Fruit fly (Drosophila melanogaster) whole organism, embryonic: ENCODE measurements around the gene Dlc90F.
A peak's percentile ranks its signal among the peaks of the same experiment; 100 is the strongest.

ENCODE experiments used
- BEAF-32 ChIP-seq: fragments of 200-800 bp; sonication (Bioruptor generic); optimal IDR thresholded peaks from 3 replicates; lab custom pipeline; 2017; ENCODE audit warnings: missing biosample characterization, missing genetic modification characterization, mild to moderate bottlenecking, moderate library complexity, missing genetic modification reagents
- Bgb ChIP-seq: fragments of 200-800 bp; sonication (Bioruptor generic); IDR thresholded peaks from 2 replicates; pipeline ENCODE4 v1.3.6; 2022; ENCODE audit warnings: missing biosample characterization, missing genetic modification characterization; ENCODE audit not compliant: partially characterized antibody
- CG10267 ChIP-seq: fragments of 200-800 bp; sonication (Bioruptor generic); optimal IDR thresholded peaks from 2 replicates; lab custom pipeline; 2018; ENCODE audit warnings: missing biosample characterization, mild to moderate bottlenecking, missing genetic modification characterization, moderate library complexity
- CG11093 ChIP-seq: fragments of 200-800 bp; sonication (Bioruptor generic); IDR thresholded peaks from 3 replicates; pipeline ENCODE4 v1.3.6; 2022; ENCODE audit warnings: missing biosample characterization, missing genetic modification characterization
- CG11247 ChIP-seq: fragments of 200-800 bp; sonication (Bioruptor generic); IDR thresholded peaks from 2 replicates; pipeline ENCODE4 v1.3.6; 2022; ENCODE audit warnings: missing biosample characterization, missing genetic modification characterization
- CG11695 ChIP-seq: fragments of 200-800 bp; sonication (Bioruptor generic); IDR thresholded peaks from 3 replicates; pipeline ENCODE4 v1.3.6; 2022; ENCODE audit warnings: missing biosample characterization, missing genetic modification characterization
- CG12659 ChIP-seq: fragments of 200-800 bp; sonication (Bioruptor generic); optimal IDR thresholded peaks from 3 replicates; lab custom pipeline; 2017; ENCODE audit warnings: mild to moderate bottlenecking, missing biosample characterization, missing genetic modification reagents, missing genetic modification characterization
- CG13287 ChIP-seq: fragments of 200-800 bp; sonication (Bioruptor generic); IDR thresholded peaks from 2 replicates; pipeline ENCODE4 v1.3.6; 2022; ENCODE audit warnings: missing biosample characterization, missing genetic modification characterization; ENCODE audit not compliant: partially characterized antibody
- CG14014 ChIP-seq: fragments of 200-800 bp; sonication (Bioruptor generic); IDR thresholded peaks from 2 replicates; pipeline ENCODE4 v1.3.6; 2022; ENCODE audit warnings: missing biosample characterization, missing genetic modification characterization
- CG14710 ChIP-seq: fragments of 200-800 bp; sonication (Bioruptor generic); optimal IDR thresholded peaks from 3 replicates; lab custom pipeline; 2019; ENCODE audit warnings: missing biosample characterization, mild to moderate bottlenecking, missing genetic modification characterization, moderate library complexity
- CG14965 ChIP-seq: fragments of 200-800 bp; sonication (Bioruptor generic); optimal IDR thresholded peaks from 2 replicates; lab custom pipeline; 2016; ENCODE audit warnings: missing biosample characterization, missing genetic modification characterization, borderline replicate concordance
- CG16813 ChIP-seq: fragments of 200-800 bp; sonication (Bioruptor generic); IDR thresholded peaks from 3 replicates; pipeline ENCODE4 v1.3.6; 2022; ENCODE audit warnings: missing biosample characterization, missing genetic modification characterization; ENCODE audit not compliant: partially characterized antibody
- CG16863 ChIP-seq: fragments of 200-800 bp; sonication (Bioruptor generic); optimal IDR thresholded peaks from 3 replicates; lab custom pipeline; 2016; ENCODE audit warnings: missing biosample characterization, missing genetic modification characterization
- CG17328 ChIP-seq: fragments of 200-800 bp; sonication (Bioruptor generic); IDR thresholded peaks from 2 replicates; pipeline ENCODE4 v1.3.6; 2022; ENCODE audit warnings: missing biosample characterization, missing genetic modification characterization
- CG2116 ChIP-seq: fragments of 200-800 bp; sonication (Bioruptor generic); optimal IDR thresholded peaks from 3 replicates; lab custom pipeline; 2018; ENCODE audit warnings: missing biosample characterization, mild to moderate bottlenecking, missing genetic modification characterization
- CG2889 ChIP-seq: fragments of 200-800 bp; sonication (Bioruptor generic); IDR thresholded peaks from 3 replicates; pipeline ENCODE4 v1.3.6; 2022; ENCODE audit warnings: missing biosample characterization, missing genetic modification characterization
- CG5180 ChIP-seq: fragments of 200-800 bp; sonication (Bioruptor generic); optimal IDR thresholded peaks from 3 replicates; lab custom pipeline; 2017; ENCODE audit warnings: missing biosample characterization, missing genetic modification characterization, mild to moderate bottlenecking, moderate library complexity, missing genetic modification reagents
- CG6175 ChIP-seq: fragments of 200-800 bp; sonication (Bioruptor generic); IDR thresholded peaks from 3 replicates; pipeline ENCODE4 v1.3.6; 2022; ENCODE audit warnings: missing biosample characterization, missing genetic modification characterization
- CG7786 ChIP-seq: fragments of 200-800 bp; sonication (Bioruptor generic); optimal IDR thresholded peaks from 2 replicates; lab custom pipeline; 2016; ENCODE audit warnings: missing biosample characterization, missing genetic modification characterization
- CG8281 ChIP-seq: fragments of 200-800 bp; sonication (Bioruptor generic); optimal IDR thresholded peaks from 2 replicates; lab custom pipeline; 2018; ENCODE audit warnings: missing biosample characterization, mild to moderate bottlenecking, missing genetic modification characterization, moderate library complexity
- Chrac-16 ChIP-seq: fragments of 200-800 bp; sonication (Bioruptor generic); optimal IDR thresholded peaks from 3 replicates; lab custom pipeline; 2016; ENCODE audit warnings: missing biosample characterization, missing genetic modification characterization
- Dp ChIP-seq: fragments of 200-800 bp; sonication (Bioruptor generic); optimal IDR thresholded peaks from 2 replicates; lab custom pipeline; 2018; ENCODE audit warnings: missing biosample characterization, mild to moderate bottlenecking, missing genetic modification characterization, moderate library complexity
- Dref ChIP-seq: fragments of 200-800 bp; sonication (Bioruptor generic); IDR thresholded peaks from 2 replicates; pipeline ENCODE4 v1.3.6; 2022; ENCODE audit warnings: missing biosample characterization, missing genetic modification characterization
- E2f1 ChIP-seq: fragments of 200-800 bp; sonication (Bioruptor generic); IDR thresholded peaks from 2 replicates; pipeline ENCODE4 v1.3.6; 2022; ENCODE audit warnings: missing biosample characterization, missing genetic modification characterization
- E2f2 ChIP-seq: fragments of 200-800 bp; sonication (Bioruptor generic); IDR thresholded peaks from 2 replicates; pipeline ENCODE4 v1.3.6; 2022; ENCODE audit warnings: missing biosample characterization, missing genetic modification characterization
- Fer2 ChIP-seq: fragments of 200-800 bp; sonication (Bioruptor generic); optimal IDR thresholded peaks from 2 replicates; lab custom pipeline; 2018; ENCODE audit warnings: missing biosample characterization, mild to moderate bottlenecking, missing genetic modification characterization, moderate library complexity
- H15 ChIP-seq: fragments of 200-800 bp; sonication (Bioruptor generic); IDR thresholded peaks from 3 replicates; pipeline ENCODE4 v1.3.6; 2022; ENCODE audit warnings: missing biosample characterization, missing genetic modification characterization
- Hmr ChIP-seq: fragments of 200-800 bp; sonication (Bioruptor generic); optimal IDR thresholded peaks from 3 replicates; lab custom pipeline; 2017; ENCODE audit warnings: mild to moderate bottlenecking, missing biosample characterization, missing genetic modification reagents, missing genetic modification characterization
- MBD-R2 ChIP-seq: fragments of 200-800 bp; sonication (Bioruptor generic); IDR thresholded peaks from 2 replicates; pipeline ENCODE4 v1.3.6; 2022; ENCODE audit warnings: missing biosample characterization, missing genetic modification characterization
- MESR4 ChIP-seq: fragments of 200-800 bp; sonication (Bioruptor generic); optimal IDR thresholded peaks from 2 replicates; lab custom pipeline; 2018; ENCODE audit warnings: missing biosample characterization, mild to moderate bottlenecking, missing genetic modification characterization, moderate library complexity
- Med ChIP-seq: fragments of 200-800 bp; sonication (Bioruptor generic); peaks from one replicate; lab custom pipeline; 2016; ENCODE audit warnings: missing biosample characterization, missing genetic modification characterization, mild to moderate bottlenecking, inconsistent platforms, moderate library complexity
- Opbp ChIP-seq: fragments of 200-800 bp; sonication (Bioruptor generic); IDR thresholded peaks from 3 replicates; pipeline ENCODE4 v1.3.6; 2022; ENCODE audit warnings: missing biosample characterization, missing genetic modification characterization; ENCODE audit not compliant: partially characterized antibody
- Scr ChIP-seq: fragments of 200-800 bp; sonication (Bioruptor generic); IDR thresholded peaks from 2 replicates; pipeline ENCODE4 v1.3.6; 2022; ENCODE audit warnings: missing biosample characterization, missing genetic modification characterization; ENCODE audit not compliant: partially characterized antibody
- Sry-β ChIP-seq: fragments of 200-800 bp; sonication (Bioruptor generic); optimal IDR thresholded peaks from 2 replicates; lab custom pipeline; 2018; ENCODE audit warnings: missing biosample characterization, mild to moderate bottlenecking, missing genetic modification characterization, moderate library complexity
- ase ChIP-seq: fragments of 200-800 bp; sonication (Bioruptor generic); IDR thresholded peaks from 3 replicates; pipeline ENCODE4 v1.3.6; 2022; ENCODE audit warnings: missing biosample characterization, missing genetic modification characterization
- az2 ChIP-seq: fragments of 200-800 bp; sonication (Bioruptor generic); optimal IDR thresholded peaks from 3 replicates; lab custom pipeline; 2016; ENCODE audit warnings: missing biosample characterization, missing genetic modification characterization
- esg ChIP-seq: fragments of 200-800 bp; sonication (Bioruptor generic); conservative IDR thresholded peaks from 2 replicates; pipeline ENCODE4 v1.3.6; 2022; ENCODE audit warnings: missing biosample characterization, missing genetic modification characterization
- eve ChIP-seq, 2 experiments: fragments of >200 bp; optimal IDR thresholded peaks; 2 replicates each; lab custom pipeline; 2017; ENCODE audit warnings: missing biosample characterization in 2 of 2, missing genetic modification characterization in 2 of 2
- eyg ChIP-seq: fragments of 200-800 bp; sonication (Bioruptor generic); optimal IDR thresholded peaks from 3 replicates; lab custom pipeline; 2016; ENCODE audit warnings: missing biosample characterization, missing genetic modification characterization
- fd102C ChIP-seq: fragments of 200-800 bp; sonication (Bioruptor generic); optimal IDR thresholded peaks from 2 replicates; lab custom pipeline; 2018; ENCODE audit warnings: missing biosample characterization, mild to moderate bottlenecking, missing genetic modification characterization, moderate library complexity
- mld ChIP-seq: fragments of 200-800 bp; sonication (Bioruptor generic); IDR thresholded peaks from 3 replicates; pipeline ENCODE4 v1.3.6; 2022; ENCODE audit warnings: missing biosample characterization, missing genetic modification characterization; ENCODE audit not compliant: partially characterized antibody
- nau ChIP-seq: fragments of 200-800 bp; sonication (Bioruptor generic); optimal IDR thresholded peaks from 3 replicates; lab custom pipeline; 2017; ENCODE audit warnings: missing biosample characterization, mild to moderate bottlenecking, missing genetic modification characterization, missing genetic modification reagents
- nerfin-2 ChIP-seq: fragments of 200-800 bp; sonication (Bioruptor generic); IDR thresholded peaks from 2 replicates; pipeline ENCODE4 v1.3.6; 2022; ENCODE audit warnings: missing biosample characterization, missing genetic modification characterization; ENCODE audit not compliant: partially characterized antibody
- nmo ChIP-seq: fragments of 200-800 bp; sonication (Bioruptor generic); optimal IDR thresholded peaks from 2 replicates; lab custom pipeline; 2018; ENCODE audit warnings: missing biosample characterization, mild to moderate bottlenecking, missing genetic modification characterization, moderate library complexity
- pum ChIP-seq: fragments of 200-800 bp; sonication (Bioruptor generic); optimal IDR thresholded peaks from 2 replicates; lab custom pipeline; 2016; ENCODE audit warnings: missing biosample characterization, missing genetic modification characterization
- pzg ChIP-seq: fragments of 200-800 bp; sonication (Bioruptor generic); optimal IDR thresholded peaks from 3 replicates; lab custom pipeline; 2018; ENCODE audit warnings: missing biosample characterization, mild to moderate bottlenecking, missing genetic modification characterization, moderate library complexity
- ranshi ChIP-seq: fragments of 200-800 bp; sonication (Bioruptor generic); IDR thresholded peaks from 2 replicates; pipeline ENCODE4 v1.3.6; 2022; ENCODE audit warnings: missing biosample characterization, missing genetic modification characterization
- shn ChIP-seq: fragments of 200-800 bp; sonication (Bioruptor generic); optimal IDR thresholded peaks from 3 replicates; lab custom pipeline; 2016; ENCODE audit warnings: missing biosample characterization, missing genetic modification characterization
- stwl ChIP-seq: fragments of 200-800 bp; sonication (Bioruptor generic); optimal IDR thresholded peaks from 3 replicates; lab custom pipeline; 2018; ENCODE audit warnings: missing biosample characterization, mild to moderate bottlenecking, missing genetic modification characterization, moderate library complexity
- tgo ChIP-seq: fragments of 200-800 bp; sonication (Bioruptor generic); IDR thresholded peaks from 3 replicates; pipeline ENCODE4 v1.3.6; 2022; ENCODE audit warnings: missing biosample characterization, missing genetic modification characterization
- trem ChIP-seq: fragments of 200-800 bp; optimal IDR thresholded peaks from 3 replicates; lab custom pipeline; 2019; ENCODE audit warnings: missing biosample characterization, mild to moderate bottlenecking, missing genetic modification characterization, moderate library complexity

Dlc90F gene

dm6 chr3R:18252578-18252977 is 46.5 kb upstream of the Dlc90F start, which contains the start of gene CG12320 (continued):
- 0 out of 2 replicates have a peak, but pooled peaks have one; percentile 25 for TF ChIP-seq Scr
- TF ChIP-seq Opbp, result 0 out of 3 replicates have a peak, but pooled peaks have one; percentile 28
- peak; percentile 42; the same call in 1 of the 2 replicates for TF ChIP-seq CG13287 (GFP tag; lab: Robert Waterston, UW)
- TF ChIP-seq E2f2 (GFP tag; lab: Robert Waterston, UW), result peak; percentile 94
- TF ChIP-seq Dp (GFP tag; lab: Kevin White, UChicago), result peak; percentile 89
- TF ChIP-seq CG2889, result no peak
- TF ChIP-seq E2f1 (GFP tag; lab: Robert Waterston, UW), result no peak
- TF ChIP-seq Dref (GFP tag; lab: Robert Waterston, UW), result peak; percentile 68
- peak; percentile 42 for TF ChIP-seq MESR4 (GFP tag; lab: Kevin White, UChicago)
- no peak for TF ChIP-seq Bgb
- no peak for TF ChIP-seq mld (GFP tag; lab: Robert Waterston, UW)
- TF ChIP-seq Fer2 (tag; lab: Kevin White, UChicago), result no peak
- TF ChIP-seq trem, result peak; percentile 77
- peak; percentile 34 for TF ChIP-seq CG14710 (tag; lab: Kevin White, UChicago)
- TF ChIP-seq eyg, result no peak
- peak; percentile 43 for TF ChIP-seq BEAF-32 (GFP tag; lab: Kevin White, UChicago)
- TF ChIP-seq CG2116 (GFP tag; lab: Kevin White, UChicago), result peak; percentile 41
- peak; percentile 71 for TF ChIP-seq stwl
- peak; percentile 32 for TF ChIP-seq Med (GFP tag; lab: Kevin White, UChicago)
- TF ChIP-seq CG17328, result 0 out of 2 replicates have a peak, but pooled peaks have one; percentile 8
- TF ChIP-seq CG16813 (GFP tag; lab: Robert Waterston, UW), result 0 out of 3 replicates have a peak, but pooled peaks have one; percentile 17
- TF ChIP-seq MBD-R2 (GFP tag; lab: Robert Waterston, UW), result peak; percentile 85
- peak; percentile 5 for TF ChIP-seq CG12659 (GFP tag; lab: Kevin White, UChicago)
- no peak for TF ChIP-seq pum (GFP tag; lab: Kevin White, UChicago)
- TF ChIP-seq nmo (GFP tag; lab: Kevin White, UChicago), result no peak
- TF ChIP-seq nerfin-2, result peak; percentile 33; the same call in 1 of the 2 replicates
- peak; percentile 15 for TF ChIP-seq CG10267
- TF ChIP-seq pzg (GFP tag; lab: Kevin White, UChicago), result peak; percentile 62

- TF ChIP-seq CG14965 (no peak), Sry-β (GFP tag; lab: Kevin White, UChicago) (no peak), CG11093 (GFP tag; lab: Robert Waterston, UW) (no peak), CG11695 (GFP tag; lab: Robert Waterston, UW) (no peak), CG6175 (GFP tag; lab: Robert Waterston, UW) (no peak), eve (GFP tag; optimal IDR thresholded peaks at IDR 0.05; lab: Kevin White, UChicago) (no peak), CG16863 (GFP tag; lab: Kevin White, UChicago) (no peak), ase (GFP tag; lab: Robert Waterston, UW) (no peak), Chrac-16 (GFP tag; lab: Kevin White, UChicago) (no peak), H15 (no peak), Hmr (GFP tag; lab: Kevin White, UChicago) (no peak), tgo (no peak), CG5180 (no peak), CG7786 (no peak), nmo (GFP tag; lab: Kevin White, UChicago) (peak; percentile 7), az2 (GFP tag; lab: Kevin White, UChicago) (no peak), fd102C (GFP tag; lab: Kevin White, UChicago) (no peak), ranshi (GFP tag; lab: Robert Waterston, UW) (no peak), CG13287 (GFP tag; lab: Robert Waterston, UW) (peak; percentile 86), CG8281 (tag; lab: Kevin White, UChicago) (no peak), shn (GFP tag; lab: Kevin White, UChicago) (no peak), CG11247 (GFP tag; lab: Robert Waterston, UW) (no peak), CG14014 (GFP tag; lab: Robert Waterston, UW) (no peak), nau (no peak), esg (GFP tag; lab: Robert Waterston, UW) (no peak)
Measured at dm6 chr3R:18255281-18255680, 43.7 kb upstream of the Dlc90F start, which contains the start of the genes Ada2a, Polr2D, Tgs1 and moi. TSS of gene Ada2a (minus strand) at chr3R:18255487. TSS of gene Polr2D (minus strand) at chr3R:18255487. TSS of gene Tgs1 (plus strand) at chr3R:18255530. TSS of gene moi (plus strand) at chr3R:18255530.
